Worm (Caenorhabditis elegans) whole organism, late embryonic: ENCODE measurements around the gene alh-2.

Experiments used
- Y22D7AL.16 ChIP-seq: sonication (generic microtip); optimal IDR thresholded peaks from 2 replicates; lab custom pipeline; 2016; ENCODE audit warnings: missing genetic modification characterization, missing compliant biosample characterization
- ahr-1 ChIP-seq: sonication (generic microtip); optimal IDR thresholded peaks from 2 replicates; lab custom pipeline; 2016; ENCODE audit warnings: missing genetic modification characterization, missing compliant biosample characterization
- ceh-14 ChIP-seq: sonication (generic microtip); optimal IDR thresholded peaks from 2 replicates; lab custom pipeline; 2016; ENCODE audit warnings: missing genotype, missing genetic modification characterization, missing compliant biosample characterization
- ceh-19 ChIP-seq: fragments of 200-800 bp; sonication (Bioruptor generic); optimal IDR thresholded peaks from 2 replicates; lab custom pipeline; 2018; ENCODE audit warnings: mild to moderate bottlenecking, missing genetic modification characterization, missing compliant biosample characterization
- ceh-2 ChIP-seq: sonication (generic microtip); optimal IDR thresholded peaks from 2 replicates; lab custom pipeline; 2016; ENCODE audit warnings: missing genotype, missing genetic modification characterization, missing compliant biosample characterization
- ceh-24 ChIP-seq: sonication (generic microtip); optimal IDR thresholded peaks from 2 replicates; lab custom pipeline; 2016; ENCODE audit warnings: mild to moderate bottlenecking, missing genetic modification characterization, missing compliant biosample characterization
- ceh-31 ChIP-seq: sonication (generic microtip); optimal IDR thresholded peaks from 2 replicates; lab custom pipeline; 2016; ENCODE audit warnings: missing genetic modification characterization, missing compliant biosample characterization
- ceh-45 ChIP-seq: fragments of 200-800 bp; sonication (Bioruptor generic); IDR thresholded peaks from 2 replicates; pipeline ENCODE4 v1.3.6; 2022; ENCODE audit warnings: missing genetic modification reagents, missing genetic modification characterization, missing compliant biosample characterization
- ceh-48 ChIP-seq: sonication (generic microtip); optimal IDR thresholded peaks from 2 replicates; lab custom pipeline; 2016; ENCODE audit warnings: missing genetic modification characterization, inconsistent platforms, missing compliant biosample characterization
- ceh-6 ChIP-seq: fragments of 200-800 bp; sonication (Bioruptor generic); optimal IDR thresholded peaks from 2 replicates; lab custom pipeline; 2018; ENCODE audit warnings: mild to moderate bottlenecking, missing genetic modification characterization, missing compliant biosample characterization
- fax-1 ChIP-seq: sonication (generic microtip); optimal IDR thresholded peaks from 2 replicates; lab custom pipeline; 2016; ENCODE audit warnings: missing genotype, missing genetic modification characterization, missing compliant biosample characterization
- fkh-10 ChIP-seq: fragments of 150-350 bp; optimal IDR thresholded peaks from 2 replicates; lab custom pipeline; 2014; ENCODE audit warnings: missing biosample characterization, missing genetic modification reagents, missing genetic modification characterization
- hlh-15 ChIP-seq: sonication (generic microtip); optimal IDR thresholded peaks from 2 replicates; lab custom pipeline; 2016; ENCODE audit warnings: missing genetic modification characterization, missing compliant biosample characterization
- hlh-30 ChIP-seq: sonication (generic microtip); optimal IDR thresholded peaks from 2 replicates; lab custom pipeline; 2017; ENCODE audit warnings: antibody characterized with exemption, missing genetic modification characterization, missing compliant biosample characterization; ENCODE audit not compliant: insufficient read depth
- hlh-6 ChIP-seq: sonication (generic microtip); optimal IDR thresholded peaks from 2 replicates; lab custom pipeline; 2016; ENCODE audit warnings: missing genotype, missing genetic modification characterization, missing compliant biosample characterization
- mec-3 ChIP-seq: sonication (generic microtip); optimal IDR thresholded peaks from 2 replicates; lab custom pipeline; 2016; ENCODE audit warnings: borderline replicate concordance, missing genetic modification characterization, missing compliant biosample characterization
- nfya-1 ChIP-seq: sonication (generic microtip); optimal IDR thresholded peaks from 2 replicates; lab custom pipeline; 2017; ENCODE audit warnings: missing genetic modification characterization, mild to moderate bottlenecking, missing compliant biosample characterization, antibody characterized with exemption, moderate library complexity
- nhr-11 ChIP-seq: fragments of 150-350 bp; optimal IDR thresholded peaks from 2 replicates; lab custom pipeline; 2014; ENCODE audit warnings: missing biosample characterization, missing genetic modification characterization
- nhr-232 ChIP-seq: sonication (generic microtip); optimal IDR thresholded peaks from 2 replicates; lab custom pipeline; 2016; ENCODE audit warnings: missing genetic modification characterization, missing compliant biosample characterization
- npax-4 ChIP-seq: sonication (generic microtip); optimal IDR thresholded peaks from 2 replicates; lab custom pipeline; 2016; ENCODE audit warnings: missing genetic modification characterization, missing compliant biosample characterization
- odd-2 ChIP-seq: sonication (generic microtip); optimal IDR thresholded peaks from 2 replicates; lab custom pipeline; 2017; ENCODE audit warnings: antibody characterized with exemption, mild to moderate bottlenecking, missing genetic modification characterization, missing compliant biosample characterization
- pag-3 ChIP-seq: sonication (generic microtip); optimal IDR thresholded peaks from 2 replicates; lab custom pipeline; 2016; ENCODE audit warnings: missing compliant biosample characterization, missing genetic modification characterization, borderline replicate concordance
- pat-9 ChIP-seq: fragments of 200-800 bp; sonication (Bioruptor generic); optimal IDR thresholded peaks from 2 replicates; lab custom pipeline; 2018; ENCODE audit warnings: mild to moderate bottlenecking, missing genetic modification characterization, moderate library complexity, missing compliant biosample characterization
- pax-1 ChIP-seq: fragments of 150-350 bp; optimal IDR thresholded peaks from 2 replicates; lab custom pipeline; 2014; ENCODE audit warnings: missing biosample characterization, missing genetic modification characterization
- pha-2 ChIP-seq: sonication (generic microtip); optimal IDR thresholded peaks from 2 replicates; lab custom pipeline; 2017; ENCODE audit warnings: mild to moderate bottlenecking, missing genetic modification characterization, missing compliant biosample characterization
- pha-4 ChIP-seq: fragments of 150-350 bp; optimal IDR thresholded peaks from 2 replicates; lab custom pipeline; 2018; ENCODE audit warnings: missing biosample characterization, missing genetic modification reagents, missing genetic modification characterization
- pqm-1 ChIP-seq: sonication (generic microtip); optimal IDR thresholded peaks from 2 replicates; lab custom pipeline; 2016; ENCODE audit warnings: missing genetic modification characterization, missing compliant biosample characterization
- rnt-1 ChIP-seq: sonication (generic microtip); optimal IDR thresholded peaks from 2 replicates; lab custom pipeline; 2016; ENCODE audit warnings: missing genetic modification characterization, missing compliant biosample characterization
- sox-2 ChIP-seq: fragments of 200-800 bp; sonication (Bioruptor generic); IDR thresholded peaks from 2 replicates; pipeline ENCODE4 v1.3.6; 2022; ENCODE audit warnings: missing genetic modification reagents, missing genetic modification characterization, missing compliant biosample characterization
- syd-9 ChIP-seq: sonication (generic microtip); optimal IDR thresholded peaks from 2 replicates; lab custom pipeline; 2016; ENCODE audit warnings: mild to moderate bottlenecking, missing genetic modification characterization, moderate library complexity, missing compliant biosample characterization
- tbx-2 ChIP-seq: sonication (generic microtip); optimal IDR thresholded peaks from 2 replicates; lab custom pipeline; 2016; ENCODE audit warnings: missing genetic modification characterization, missing compliant biosample characterization
- tbx-7 ChIP-seq: sonication (generic microtip); optimal IDR thresholded peaks from 2 replicates; lab custom pipeline; 2016; ENCODE audit warnings: missing genotype, missing genetic modification characterization, missing compliant biosample characterization
- unc-3 ChIP-seq, 2 experiments: fragments of 200-800 bp in 1 of 2; sonication (Bioruptor generic) in 1 of 2; sonication (generic microtip) in 1 of 2; conservative IDR thresholded peaks in 1 of 2; optimal IDR thresholded peaks in 1 of 2; 2 replicates each; pipeline versions ENCODE4 v1.3.6 to Lab custom; 2016 to 2022; ENCODE audit warnings: missing compliant biosample characterization in 2 of 2, missing genetic modification characterization in 2 of 2, missing genetic modification reagents in 1 of 2
- unc-55 ChIP-seq: sonication (generic microtip); optimal IDR thresholded peaks from 2 replicates; lab custom pipeline; 2017; ENCODE audit warnings: missing biosample characterization, missing genetic modification reagents, missing genetic modification characterization
- ztf-16 ChIP-seq: sonication (generic microtip); optimal IDR thresholded peaks from 2 replicates; lab custom pipeline; 2017; ENCODE audit warnings: missing genetic modification characterization, missing compliant biosample characterization

The alh-2 gene

ce11 chrV:1666904-1667303 is 22.9 kb downstream of the alh-2 start, which contains the start of gene K04F1.8:
K04F1.8 (plus strand) TSS chrV:1667204.
- TF ChIP-seq ceh-14 (tag; lab: Kevin White, UChicago), result no peak
- no peak for TF ChIP-seq pag-3 (tag; lab: Kevin White, UChicago)
- TF ChIP-seq unc-3 (GFP tag; conservative IDR thresholded peaks at IDR 0.05; lab: Robert Waterston, UW), result no peak
- TF ChIP-seq unc-3 (tag; optimal IDR thresholded peaks at IDR 0.05; lab: Kevin White, UChicago), result no peak
- TF ChIP-seq hlh-6 (tag; lab: Kevin White, UChicago), result no peak
- no peak for TF ChIP-seq nhr-11 (tag; lab: Kevin White, UChicago)
- TF ChIP-seq unc-55 (GFP tag; lab: Kevin White, UChicago), result no peak
- TF ChIP-seq, all 69 proteins: peak for 0

ce11 chrV:1668216-1668615 is 24.2 kb downstream of the alh-2 start, which contains the start of gene irld-42:
irld-42 (plus strand) TSS chrV:1668516.
- TF ChIP-seq ceh-2 (tag; lab: Kevin White, UChicago), result no peak
- no peak for TF ChIP-seq tbx-7 (tag; lab: Kevin White, UChicago)
- no peak for TF ChIP-seq mec-3
- no peak for TF ChIP-seq pqm-1 (tag; lab: Kevin White, UChicago)
- no peak for TF ChIP-seq odd-2
- TF ChIP-seq ahr-1, result no peak
- TF ChIP-seq rnt-1 (tag; lab: Kevin White, UChicago), result no peak
- TF ChIP-seq syd-9, result no peak
- TF ChIP-seq hlh-15 (tag; lab: Kevin White, UChicago), result no peak
- TF ChIP-seq nhr-232, result no peak
- no peak for TF ChIP-seq ceh-45 (GFP tag; lab: Robert Waterston, UW)
- no peak for TF ChIP-seq ceh-48

- TF ChIP-seq ceh-24 (tag; lab: Kevin White, UChicago) (no peak), pag-3 (tag; lab: Kevin White, UChicago) (no peak), pat-9 (tag; lab: Kevin White, UChicago) (no peak), npax-4 (tag; lab: Kevin White, UChicago) (no peak), pha-2 (no peak), pha-4 (tag; lab: Kevin White, UChicago) (no peak), ztf-16 (tag; lab: Kevin White, UChicago) (no peak), hlh-30 (tag; lab: Kevin White, UChicago) (no peak), unc-3 (GFP tag; conservative IDR thresholded peaks at IDR 0.05; lab: Robert Waterston, UW) (no peak), unc-3 (tag; optimal IDR thresholded peaks at IDR 0.05; lab: Kevin White, UChicago) (no peak)
Observed at ce11 chrV:1678228-1678627, 34.3 kb downstream of the alh-2 start, which contains the start of gene srw-98. srw-98 (minus strand) TSS chrV:1678328.

- TF ChIP-seq fax-1 (tag; lab: Kevin White, UChicago) (no peak), ceh-31 (tag; lab: Kevin White, UChicago) (no peak), ceh-6 (GFP tag; lab: Kevin White, UChicago) (no peak), hlh-6 (tag; lab: Kevin White, UChicago) (no peak), pqm-1 (tag; lab: Kevin White, UChicago) (no peak), hlh-30 (tag; lab: Kevin White, UChicago) (no peak), ceh-2 (tag; lab: Kevin White, UChicago) (no peak), tbx-7 (tag; lab: Kevin White, UChicago) (no peak), pax-1 (tag; lab: Kevin White, UChicago) (no peak), fkh-10 (GFP tag; lab: Kevin White, UChicago) (no peak), nfya-1 (tag; lab: Kevin White, UChicago) (no peak), ceh-48 (no peak), pha-4 (tag; lab: Kevin White, UChicago) (no peak), ceh-45 (GFP tag; lab: Robert Waterston, UW) (no peak), Y22D7AL.16 (no peak), ceh-19 (no peak), unc-55 (GFP tag; lab: Kevin White, UChicago) (no peak), tbx-2 (tag; lab: Kevin White, UChicago) (no peak), sox-2 (GFP tag; lab: Robert Waterston, UW) (no peak)
Observed at ce11 chrV:1680770-1681169, 36.8 kb downstream of the alh-2 start, which contains the start of gene srw-91. srw-91 (minus strand) TSS chrV:1680870.
